Fruit fly (Drosophila melanogaster) whole organism, embryonic: Measurements from ENCODE around the gene Lim1.

ENCODE experiments used
- Abd-B ChIP-seq: fragments of 200-800 bp; sonication (Bioruptor generic); optimal IDR thresholded peaks from 2 replicates; lab custom pipeline; 2018; ENCODE audit warnings: missing biosample characterization, mild to moderate bottlenecking, missing genetic modification characterization, moderate library complexity
- Antp ChIP-seq: fragments of 200-800 bp; sonication (Bioruptor generic); optimal IDR thresholded peaks from 3 replicates; lab custom pipeline; 2016; ENCODE audit warnings: missing biosample characterization, missing genetic modification characterization
- CG10147 ChIP-seq: fragments of 200-800 bp; sonication (Bioruptor generic); optimal IDR thresholded peaks from 2 replicates; lab custom pipeline; 2019; ENCODE audit warnings: missing biosample characterization, mild to moderate bottlenecking, missing genetic modification characterization, moderate library complexity
- CG11723 ChIP-seq: fragments of 200-800 bp; sonication (Bioruptor generic); optimal IDR thresholded peaks from 2 replicates; lab custom pipeline; 2017; ENCODE audit warnings: missing biosample characterization, mild to moderate bottlenecking, missing genetic modification characterization
- CG12104 ChIP-seq: fragments of 200-800 bp; sonication (Bioruptor generic); optimal IDR thresholded peaks from 3 replicates; lab custom pipeline; 2016; ENCODE audit warnings: missing biosample characterization, missing genetic modification characterization
- CG12391 ChIP-seq: fragments of 200-800 bp; sonication (Bioruptor generic); optimal IDR thresholded peaks from 3 replicates; lab custom pipeline; 2018; ENCODE audit warnings: missing biosample characterization, mild to moderate bottlenecking, missing genetic modification characterization, moderate library complexity
- CG1602 ChIP-seq: fragments of 200-800 bp; sonication (Bioruptor generic); optimal IDR thresholded peaks from 3 replicates; lab custom pipeline; 2016; ENCODE audit warnings: missing biosample characterization, missing genetic modification characterization
- CG17568 ChIP-seq: fragments of 200-800 bp; sonication (Bioruptor generic); optimal IDR thresholded peaks from 2 replicates; lab custom pipeline; 2018; ENCODE audit warnings: missing biosample characterization, mild to moderate bottlenecking, missing genetic modification characterization, moderate library complexity
- CG2120 ChIP-seq: fragments of 200-800 bp; sonication (Bioruptor generic); optimal IDR thresholded peaks from 3 replicates; lab custom pipeline; 2016; ENCODE audit warnings: missing biosample characterization, missing genetic modification characterization
- CG2712 ChIP-seq: fragments of 200-800 bp; optimal IDR thresholded peaks from 3 replicates; lab custom pipeline; 2019; ENCODE audit warnings: missing biosample characterization, mild to moderate bottlenecking, missing genetic modification characterization, moderate library complexity
- CG2875 ChIP-seq: fragments of 200-800 bp; sonication (Bioruptor generic); optimal IDR thresholded peaks from 2 replicates; lab custom pipeline; 2017; ENCODE audit warnings: missing biosample characterization, mild to moderate bottlenecking, missing genetic modification characterization, missing genetic modification reagents
- CG30403 ChIP-seq: fragments of 200-800 bp; sonication (Bioruptor generic); optimal IDR thresholded peaks from 3 replicates; lab custom pipeline; 2016; ENCODE audit warnings: missing biosample characterization, missing genetic modification characterization
- CG30431 ChIP-seq: fragments of 200-800 bp; sonication (Bioruptor generic); optimal IDR thresholded peaks from 2 replicates; lab custom pipeline; 2017; ENCODE audit warnings: missing biosample characterization, missing genetic modification characterization
- CG3065 ChIP-seq: fragments of 200-800 bp; sonication (Bioruptor generic); optimal IDR thresholded peaks from 2 replicates; lab custom pipeline; 2016; ENCODE audit warnings: missing biosample characterization, missing genetic modification characterization
- CG32532 ChIP-seq: fragments of 200-800 bp; sonication (Bioruptor generic); IDR thresholded peaks from 2 replicates; pipeline ENCODE4 v1.3.6; 2022; ENCODE audit warnings: missing biosample characterization, missing genetic modification characterization
- CG4820 ChIP-seq: fragments of 200-800 bp; sonication (Bioruptor generic); optimal IDR thresholded peaks from 3 replicates; lab custom pipeline; 2016; ENCODE audit warnings: missing biosample characterization, missing genetic modification characterization
- CG4854 ChIP-seq: fragments of 200-800 bp; sonication (Bioruptor generic); optimal IDR thresholded peaks from 2 replicates; lab custom pipeline; 2016; ENCODE audit warnings: missing biosample characterization, missing genetic modification characterization, inconsistent platforms
- CG6813 ChIP-seq: fragments of 200-800 bp; sonication (Bioruptor generic); optimal IDR thresholded peaks from 2 replicates; lab custom pipeline; 2017; ENCODE audit warnings: missing biosample characterization, missing genetic modification characterization, mild to moderate bottlenecking, moderate library complexity, missing genetic modification reagents
- CG7839 ChIP-seq: fragments of 200-800 bp; sonication (Bioruptor generic); optimal IDR thresholded peaks from 3 replicates; lab custom pipeline; 2018; ENCODE audit warnings: missing biosample characterization, mild to moderate bottlenecking, missing genetic modification characterization, moderate library complexity
- CG9437 ChIP-seq: fragments of 200-800 bp; sonication (Bioruptor generic); optimal IDR thresholded peaks from 2 replicates; lab custom pipeline; 2018; ENCODE audit warnings: missing biosample characterization, mild to moderate bottlenecking, missing genetic modification characterization
- CG9727 ChIP-seq: fragments of 200-800 bp; sonication (Bioruptor generic); optimal IDR thresholded peaks from 3 replicates; lab custom pipeline; 2017; ENCODE audit warnings: missing biosample characterization, mild to moderate bottlenecking, missing genetic modification characterization
- CG9797 ChIP-seq: fragments of 200-800 bp; sonication (Bioruptor generic); optimal IDR thresholded peaks from 3 replicates; lab custom pipeline; 2018; ENCODE audit warnings: missing biosample characterization, mild to moderate bottlenecking, missing genetic modification characterization
- CG9932 ChIP-seq: fragments of 200-800 bp; sonication (Bioruptor generic); IDR thresholded peaks from 2 replicates; pipeline ENCODE4 v1.3.6; 2022; ENCODE audit warnings: missing biosample characterization, missing genetic modification characterization
- D19A ChIP-seq: fragments of 200-800 bp; optimal IDR thresholded peaks from 3 replicates; lab custom pipeline; 2019; ENCODE audit warnings: missing biosample characterization, mild to moderate bottlenecking, missing genetic modification characterization, moderate library complexity
- Dfd ChIP-seq, 2 experiments: fragments of >200 bp; optimal IDR thresholded peaks; 2 replicates each; lab custom pipeline; 2017; ENCODE audit warnings: missing biosample characterization in 2 of 2, missing genetic modification characterization in 2 of 2
- Dref ChIP-seq: fragments of 200-800 bp; sonication (Bioruptor generic); IDR thresholded peaks from 2 replicates; pipeline ENCODE4 v1.3.6; 2022; ENCODE audit warnings: missing biosample characterization, missing genetic modification characterization
- E2f2 ChIP-seq: fragments of 200-800 bp; sonication (Bioruptor generic); IDR thresholded peaks from 2 replicates; pipeline ENCODE4 v1.3.6; 2022; ENCODE audit warnings: missing biosample characterization, missing genetic modification characterization
- HHEX ChIP-seq: fragments of 200-800 bp; sonication (Bioruptor generic); optimal IDR thresholded peaks from 3 replicates; lab custom pipeline; 2017; ENCODE audit warnings: missing biosample characterization, mild to moderate bottlenecking, missing genetic modification characterization, missing genetic modification reagents
- HLH4C ChIP-seq: fragments of 200-800 bp; sonication (Bioruptor generic); IDR thresholded peaks from 3 replicates; pipeline ENCODE4 v1.3.6; 2022; ENCODE audit warnings: missing biosample characterization, missing genetic modification characterization; ENCODE audit not compliant: partially characterized antibody
- Hey ChIP-seq: fragments of 200-800 bp; sonication (Bioruptor generic); optimal IDR thresholded peaks from 3 replicates; lab custom pipeline; 2018; ENCODE audit warnings: missing biosample characterization, mild to moderate bottlenecking, missing genetic modification characterization
- Hmr ChIP-seq: fragments of 200-800 bp; sonication (Bioruptor generic); optimal IDR thresholded peaks from 3 replicates; lab custom pipeline; 2017; ENCODE audit warnings: mild to moderate bottlenecking, missing biosample characterization, missing genetic modification reagents, missing genetic modification characterization
- Jarid2 ChIP-seq: fragments of 200-800 bp; sonication (Bioruptor generic); optimal IDR thresholded peaks from 3 replicates; lab custom pipeline; 2017; ENCODE audit warnings: mild to moderate bottlenecking, missing biosample characterization, missing genetic modification reagents, missing genetic modification characterization
- Meics ChIP-seq: fragments of 200-800 bp; sonication (Bioruptor generic); optimal IDR thresholded peaks from 2 replicates; lab custom pipeline; 2017; ENCODE audit warnings: missing biosample characterization, mild to moderate bottlenecking, missing genetic modification characterization
- Optix ChIP-seq: fragments of 200-800 bp; sonication (Bioruptor generic); IDR thresholded peaks from 3 replicates; pipeline ENCODE4 v1.3.6; 2022; ENCODE audit warnings: missing biosample characterization, missing genetic modification characterization
- Pdp1 ChIP-seq, 2 experiments: fragments of 200-800 bp; sonication (Bioruptor generic); optimal IDR thresholded peaks; 3 replicates each; lab custom pipeline; 2016; ENCODE audit warnings: missing biosample characterization in 2 of 2, missing genetic modification characterization in 2 of 2, mild to moderate bottlenecking in 1 of 2, moderate library complexity in 1 of 2
- Ptx1 ChIP-seq: fragments of 200-800 bp; sonication (Bioruptor generic); IDR thresholded peaks from 2 replicates; pipeline ENCODE4 v1.3.6; 2022; ENCODE audit warnings: missing biosample characterization, missing genetic modification characterization
- crol ChIP-seq: fragments of 200-800 bp; sonication (Bioruptor generic); IDR thresholded peaks from 2 replicates; pipeline ENCODE4 v1.3.6; 2022; ENCODE audit warnings: missing biosample characterization, missing genetic modification characterization
- cwo ChIP-seq: fragments of 200-800 bp; sonication (Bioruptor generic); optimal IDR thresholded peaks from 3 replicates; lab custom pipeline; 2017; ENCODE audit warnings: missing biosample characterization, missing genetic modification characterization, mild to moderate bottlenecking, moderate library complexity, missing genetic modification reagents
- dati ChIP-seq: fragments of 200-800 bp; sonication (Bioruptor generic); IDR thresholded peaks from 2 replicates; pipeline ENCODE4 v1.3.6; 2022; ENCODE audit warnings: missing biosample characterization, missing genetic modification characterization
- dysf ChIP-seq: fragments of 200-800 bp; sonication (Bioruptor generic); IDR thresholded peaks from 3 replicates; pipeline ENCODE4 v1.3.6; 2022; ENCODE audit warnings: missing biosample characterization, missing genetic modification characterization
- gcm ChIP-seq: fragments of 200-800 bp; sonication (Bioruptor generic); optimal IDR thresholded peaks from 2 replicates; lab custom pipeline; 2019; ENCODE audit warnings: missing biosample characterization, mild to moderate bottlenecking, missing genetic modification characterization, moderate library complexity
- gsb ChIP-seq: fragments of 200-800 bp; sonication (Bioruptor generic); IDR thresholded peaks from 2 replicates; pipeline ENCODE4 v1.3.6; 2022; ENCODE audit warnings: missing biosample characterization, missing genetic modification characterization
- ham ChIP-seq: fragments of 200-800 bp; sonication (Bioruptor generic); IDR thresholded peaks from 2 replicates; pipeline ENCODE4 v1.3.6; 2022; ENCODE audit warnings: missing biosample characterization, missing genetic modification characterization
- inv ChIP-seq: fragments of 200-800 bp; sonication (Bioruptor generic); IDR thresholded peaks from 2 replicates; pipeline ENCODE4 v1.3.6; 2022; ENCODE audit warnings: missing biosample characterization, missing genetic modification characterization; ENCODE audit not compliant: partially characterized antibody
- lbe ChIP-seq: fragments of 200-800 bp; sonication (Bioruptor generic); optimal IDR thresholded peaks from 2 replicates; lab custom pipeline; 2016; ENCODE audit warnings: missing biosample characterization, mild to moderate bottlenecking, missing genetic modification characterization
- lilli ChIP-seq: fragments of 200-800 bp; sonication (Bioruptor generic); optimal IDR thresholded peaks from 3 replicates; lab custom pipeline; 2016; ENCODE audit warnings: missing biosample characterization, missing genetic modification characterization
- odd ChIP-seq: fragments of 200-800 bp; sonication (Bioruptor generic); optimal IDR thresholded peaks from 2 replicates; lab custom pipeline; 2017; ENCODE audit warnings: missing biosample characterization, mild to moderate bottlenecking, missing genetic modification characterization
- onecut ChIP-seq: fragments of 200-800 bp; sonication (Bioruptor generic); IDR thresholded peaks from 2 replicates; pipeline ENCODE4 v1.3.6; 2022; ENCODE audit warnings: missing biosample characterization, missing genetic modification characterization
- ro ChIP-seq: fragments of 200-800 bp; sonication (Bioruptor generic); IDR thresholded peaks from 2 replicates; pipeline ENCODE4 v1.3.6; 2022; ENCODE audit warnings: missing biosample characterization, missing genetic modification characterization
- scrt ChIP-seq: fragments of 200-800 bp; sonication (Bioruptor generic); optimal IDR thresholded peaks from 2 replicates; lab custom pipeline; 2018; ENCODE audit warnings: missing biosample characterization, mild to moderate bottlenecking, missing genetic modification characterization, moderate library complexity
- vvl ChIP-seq: fragments of 200-800 bp; sonication (Bioruptor generic); IDR thresholded peaks from 2 replicates; pipeline ENCODE4 v1.3.6; 2022; ENCODE audit warnings: missing biosample characterization, missing genetic modification characterization

Lim1 gene

dm6 chrX:8730306-8730705 lies 75.3 kb downstream of the Lim1 start (continued):
- TF ChIP-seq Antp (GFP tag; lab: Kevin White, UChicago), result peak; percentile 9
- TF ChIP-seq CG11723 (GFP tag; lab: Kevin White, UChicago), result no peak
- TF ChIP-seq CG30431 (GFP tag; lab: Kevin White, UChicago), result no peak
- no peak for TF ChIP-seq dati (GFP tag; lab: Robert Waterston, UW)
- TF ChIP-seq Pdp1 (GFP tag; optimal IDR thresholded peaks at IDR 0.05; lab: Kevin White, UChicago), result peak in 1 of 2 experiments; percentile 4
- no peak for TF ChIP-seq CG17568 (GFP tag; lab: Kevin White, UChicago)
- TF ChIP-seq inv (GFP tag; lab: Robert Waterston, UW), result no peak
- peak; percentile 17 for TF ChIP-seq Meics
- no peak for TF ChIP-seq CG4820 (GFP tag; lab: Kevin White, UChicago)
- 0 out of 3 replicates have a peak, but pooled peaks have one; percentile 36 for TF ChIP-seq dysf
- TF ChIP-seq Hey (tag; lab: Kevin White, UChicago), result no peak
- TF ChIP-seq gcm (GFP tag; lab: Kevin White, UChicago), result no peak
- TF ChIP-seq E2f2 (GFP tag; lab: Robert Waterston, UW), result no peak
- TF ChIP-seq CG2875 (GFP tag; lab: Kevin White, UChicago), result no peak
- TF ChIP-seq lbe, result peak; percentile 19
- peak; percentile 3 for TF ChIP-seq CG9727
- peak; percentile 32; the same call in 1 of the 2 replicates for TF ChIP-seq CG9932
- no peak for TF ChIP-seq cwo (GFP tag; lab: Kevin White, UChicago)
- TF ChIP-seq CG6813, result peak; percentile 5
- TF ChIP-seq Dref (GFP tag; lab: Robert Waterston, UW), result no peak
- TF ChIP-seq CG9437 (GFP tag; lab: Kevin White, UChicago), result no peak
- peak; percentile 0 for TF ChIP-seq CG30403 (GFP tag; lab: Kevin White, UChicago)
- TF ChIP-seq D19A (tag; lab: Kevin White, UChicago), result peak; percentile 12
- TF ChIP-seq Optix (GFP tag; lab: Robert Waterston, UW), result no peak
- TF ChIP-seq Ptx1 (GFP tag; lab: Robert Waterston, UW), result peak; percentile 31; the same call in 1 of the 2 replicates
- TF ChIP-seq CG32532 (GFP tag; lab: Robert Waterston, UW), result peak; percentile 6; the same call in 1 of the 2 replicates
- TF ChIP-seq scrt, result peak; percentile 6
- TF ChIP-seq onecut (GFP tag; lab: Robert Waterston, UW), result no peak
- TF ChIP-seq ham (GFP tag; lab: Robert Waterston, UW), result no peak
- TF ChIP-seq lilli, result no peak
- no peak for TF ChIP-seq CG1602
- TF ChIP-seq Hmr (GFP tag; lab: Kevin White, UChicago), result peak; percentile 21
- no peak for TF ChIP-seq HLH4C (GFP tag; lab: Robert Waterston, UW)
- no peak for TF ChIP-seq HHEX (GFP tag; lab: Kevin White, UChicago)
- TF ChIP-seq ro (GFP tag; lab: Robert Waterston, UW), result no peak
- peak; percentile 13 for TF ChIP-seq CG2712
- no peak for TF ChIP-seq vvl (GFP tag; lab: Robert Waterston, UW)
- no peak for TF ChIP-seq CG12104 (GFP tag; lab: Kevin White, UChicago)
- no peak for TF ChIP-seq odd (GFP tag; lab: Kevin White, UChicago)
- no peak for TF ChIP-seq Abd-B (GFP tag; lab: Kevin White, UChicago)
- no peak for TF ChIP-seq gsb (GFP tag; lab: Robert Waterston, UW)
- TF ChIP-seq crol (GFP tag; lab: Robert Waterston, UW), result no peak
- peak; percentile 11 for TF ChIP-seq Jarid2
- TF ChIP-seq Dfd (GFP tag; optimal IDR thresholded peaks at IDR 0.05; lab: Kevin White, UChicago), result no peak
- no peak for TF ChIP-seq CG4854
- TF ChIP-seq CG9797 (GFP tag; lab: Kevin White, UChicago), result no peak
- TF ChIP-seq CG12391 (tag; lab: Kevin White, UChicago), result peak; percentile 15
- TF ChIP-seq CG10147 (GFP tag; lab: Kevin White, UChicago), result peak; percentile 13
- peak; percentile 32 for TF ChIP-seq CG7839 (tag; lab: Kevin White, UChicago)
- no peak for TF ChIP-seq CG3065 (GFP tag; lab: Kevin White, UChicago)
- peak; percentile 21 for TF ChIP-seq CG2120 (GFP tag; lab: Kevin White, UChicago)
